Fruit fly (Drosophila melanogaster): ENCODE results near the gene CG42857.

DNA sequence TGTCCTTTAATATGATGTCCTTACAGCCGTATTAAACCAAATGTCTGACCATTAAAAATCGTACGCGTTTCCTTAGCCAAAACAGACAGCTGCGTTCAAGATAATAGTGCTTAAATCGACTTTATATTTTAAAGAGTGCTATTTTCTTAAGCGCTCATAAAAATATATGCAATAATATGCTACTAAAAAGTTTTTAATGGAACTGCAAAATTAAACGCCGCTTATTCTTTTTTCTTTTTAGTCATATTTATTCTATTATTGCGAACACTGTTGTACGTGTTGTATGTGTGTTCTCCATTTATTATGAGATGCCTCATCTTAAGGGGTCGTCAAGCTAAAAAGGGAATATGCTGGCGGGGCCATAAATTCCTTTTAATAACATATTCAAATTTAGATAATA, 39.6 kb upstream of the CG42857 start:
- TF ChIP-seq CTCF (optimal IDR thresholded peaks at IDR 0.05) = no peak
- TF ChIP-seq CG8478 (optimal IDR thresholded peaks at IDR 0.05) = no peak
